Fruit fly (Drosophila melanogaster) Kc167 (cell line): ENCODE data around the gene CG44094.

Experiments used
- Myc ChIP-seq: fragments of >200 bp; optimal IDR thresholded peaks from 2 replicates; lab custom pipeline; 2017; ENCODE audit warnings: missing external identifiers
- Sin3A ChIP-seq: fragments of >200 bp; optimal IDR thresholded peaks from 2 replicates; lab custom pipeline; 2018; ENCODE audit warnings: missing external identifiers
- h ChIP-seq: fragments of >200 bp; optimal IDR thresholded peaks from 3 replicates; lab custom pipeline; 2018; ENCODE audit warnings: missing external identifiers
- insv ChIP-seq: fragments of >200 bp; optimal IDR thresholded peaks from 3 replicates; lab custom pipeline; 2018; ENCODE audit warnings: missing external identifiers
- psq ChIP-seq: fragments of >200 bp; optimal IDR thresholded peaks from 2 replicates; lab custom pipeline; 2017; ENCODE audit warnings: missing external identifiers
- ttk ChIP-seq: sonication (Bioruptor generic); optimal IDR thresholded peaks from 2 replicates; lab custom pipeline; 2017; ENCODE audit warnings: missing external identifiers

The CG44094 gene

DNA sequence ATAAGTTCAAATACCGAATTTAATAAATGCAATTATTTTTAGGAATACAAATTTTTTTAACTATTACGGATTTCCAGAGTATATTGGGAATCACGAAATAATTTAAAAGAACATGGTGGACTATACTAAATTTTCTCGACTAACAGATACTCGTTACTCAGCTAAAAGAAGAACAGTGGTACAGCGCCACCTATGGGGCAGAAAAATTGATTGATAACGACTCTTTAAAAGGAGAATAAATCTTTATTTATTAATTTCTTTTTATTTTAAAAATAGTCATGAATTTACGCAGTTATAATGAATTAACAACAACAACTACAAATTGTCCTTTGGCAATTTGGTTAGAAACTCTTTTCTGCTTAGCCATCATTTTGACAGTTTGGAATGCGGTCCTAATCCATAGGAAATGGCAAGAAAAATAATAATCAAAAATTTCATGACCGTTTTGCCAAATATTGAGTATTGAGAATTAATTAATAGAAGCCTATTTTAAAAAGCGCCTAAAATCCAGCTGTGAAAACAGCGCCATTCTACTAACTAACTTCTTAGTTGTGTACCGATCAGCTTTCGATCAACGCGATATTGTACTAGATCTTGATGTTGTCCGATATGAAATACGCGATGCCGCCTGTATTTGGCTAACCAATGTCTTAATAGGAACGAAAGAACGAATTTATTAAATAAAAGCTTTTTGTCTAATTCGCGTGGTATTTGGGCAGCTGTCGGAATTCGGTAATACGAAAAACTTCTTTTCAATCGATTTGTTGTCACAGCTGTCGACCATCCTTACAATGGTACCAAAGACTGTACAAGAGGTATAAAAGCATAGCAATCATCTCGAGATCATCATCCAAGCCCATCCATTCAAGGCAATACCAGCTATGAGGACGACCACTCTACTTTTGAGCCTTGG is 11.1 kb downstream of the CG44094 start, which contains the start of gene CG14852:
Gene CG14852, plus strand, starts transcription at position 863 of the 913 bp plus-strand sequence.
- TF ChIP-seq h (no peak), Myc (no peak), ttk (lab: Kevin White, UChicago) (no peak), psq (lab: Kevin White, UChicago) (no peak), Sin3A (no peak), insv (lab: Kevin White, UChicago) (no peak)

dm6 chr3R:14564705-14565064 is 11.7 kb downstream of the CG44094 start, which contains the start of gene CG8087:
TSS of gene CG8087 (minus strand) at chr3R:14564805.
- TF ChIP-seq h (no peak), insv (lab: Kevin White, UChicago) (no peak), Sin3A (no peak), Myc (no peak), psq (lab: Kevin White, UChicago) (no peak), ttk (lab: Kevin White, UChicago) (no peak)

dm6 chr3R:14562040-14562439 is 14.4 kb downstream of the CG44094 start, which contains the start of gene CG14851:
TSS of gene CG14851 (plus strand) at chr3R:14562340.
- no peak for TF ChIP-seq Sin3A
- no peak for TF ChIP-seq Myc
- TF ChIP-seq h = no peak
- TF ChIP-seq ttk (lab: Kevin White, UChicago) = no peak

DNA sequence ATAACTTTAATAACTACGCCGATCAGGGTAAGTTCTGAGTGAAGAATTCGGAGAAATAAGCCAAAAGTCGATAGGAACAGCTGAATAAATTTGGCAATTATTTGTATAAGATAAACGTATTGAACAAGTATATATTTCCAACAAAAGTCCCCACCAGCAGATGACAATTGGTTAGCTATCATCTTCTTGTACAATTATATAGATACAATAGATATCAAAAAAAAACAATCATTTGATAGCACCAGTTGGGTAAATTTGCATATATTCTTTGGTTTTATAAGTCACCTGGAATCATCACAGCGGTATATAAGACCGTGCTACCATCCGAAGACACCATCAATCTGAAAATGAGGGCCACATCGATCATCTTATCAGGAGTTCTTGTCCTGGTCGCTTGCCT is 15.8 kb downstream of the CG44094 start, which contains the start of gene Jig:
Gene Jig, plus strand, starts transcription at position 301 of the 400 bp plus-strand sequence.
- TF ChIP-seq Sin3A = no peak
- TF ChIP-seq h = no peak
- TF ChIP-seq ttk (lab: Kevin White, UChicago) = no peak
- no peak for TF ChIP-seq Myc
- TF ChIP-seq psq (lab: Kevin White, UChicago) = no peak
- no peak for TF ChIP-seq insv (lab: Kevin White, UChicago)

dm6 chr3R:14559954-14560353 is 16.5 kb downstream of the CG44094 start, which contains the start of gene CG14854:
TSS of gene CG14854 (minus strand) at chr3R:14560054.
- TF ChIP-seq psq (lab: Kevin White, UChicago) (no peak), insv (lab: Kevin White, UChicago) (no peak), Sin3A (no peak), h (no peak), ttk (lab: Kevin White, UChicago) (no peak), Myc (no peak)

- TF ChIP-seq psq (lab: Kevin White, UChicago) (no peak), Sin3A (no peak), insv (lab: Kevin White, UChicago) (no peak), ttk (lab: Kevin White, UChicago) (no peak), h (no peak), Myc (no peak)
Measured at dm6 chr3R:14558383-14558883, 18.0 kb downstream of the CG44094 start.

- no peak for TF ChIP-seq Myc
- no peak for TF ChIP-seq h
- no peak for TF ChIP-seq ttk (lab: Kevin White, UChicago)
- no peak for TF ChIP-seq insv (lab: Kevin White, UChicago)
- no peak for TF ChIP-seq Sin3A
- no peak for TF ChIP-seq psq (lab: Kevin White, UChicago)
Measured at dm6 chr3R:14557480-14558354, 18.7 kb downstream of the CG44094 start, which contains the start of gene Pde6. TSS of gene Pde6 (minus strand) at chr3R:14558304.

- no peak for TF ChIP-seq insv (lab: Kevin White, UChicago)
- no peak for TF ChIP-seq psq (lab: Kevin White, UChicago)
- no peak for TF ChIP-seq Myc
- no peak for TF ChIP-seq Sin3A
Measured at dm6 chr3R:14555021-14555420, 21.4 kb downstream of the CG44094 start.

DNA sequence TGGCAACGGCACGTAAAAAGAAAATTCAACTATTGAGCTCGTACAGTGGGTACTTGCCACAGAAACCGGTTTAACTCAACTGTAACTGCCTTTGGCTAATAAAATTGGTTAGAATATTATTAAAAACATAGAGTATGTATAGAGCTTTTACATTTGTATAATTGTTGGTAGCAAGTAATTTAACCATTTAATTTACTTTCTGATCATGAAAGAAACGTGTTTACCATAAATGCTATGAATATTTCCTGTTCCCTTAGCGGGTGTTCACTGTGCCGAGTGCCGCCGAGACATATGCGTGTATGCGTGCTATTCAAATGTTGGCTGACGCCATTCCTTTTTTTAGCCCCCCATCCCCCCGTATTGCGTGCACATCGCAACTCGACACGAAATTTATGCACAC is 27.7 kb downstream of the CG44094 start:
- TF ChIP-seq psq (lab: Kevin White, UChicago) (no peak), ttk (lab: Kevin White, UChicago) (no peak), Sin3A (no peak), h (no peak), insv (lab: Kevin White, UChicago) (no peak), Myc (no peak)

DNA sequence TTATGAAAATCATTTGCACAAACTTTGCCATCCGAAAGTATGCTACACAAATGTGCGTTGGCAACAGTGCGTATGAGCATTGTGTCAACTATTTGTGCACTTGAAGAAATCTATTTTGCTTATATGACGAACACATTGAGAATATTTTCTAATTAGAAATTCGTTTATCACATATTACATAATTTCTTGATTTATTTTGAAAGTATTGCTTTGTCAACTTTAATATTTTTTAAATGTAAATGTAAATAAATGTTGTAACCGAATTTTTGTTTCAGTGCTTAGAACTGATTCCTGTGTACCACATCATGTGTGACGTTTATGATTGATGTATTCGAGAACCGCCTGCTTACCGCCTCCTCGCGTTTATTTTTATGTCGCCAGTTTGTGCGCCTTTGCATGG is 34.4 kb downstream of the CG44094 start:
- no peak for TF ChIP-seq insv (lab: Kevin White, UChicago)

- TF ChIP-seq h = no peak
- no peak for TF ChIP-seq psq (lab: Kevin White, UChicago)
- TF ChIP-seq Sin3A = no peak
- no peak for TF ChIP-seq insv (lab: Kevin White, UChicago)
- TF ChIP-seq Myc = no peak
- no peak for TF ChIP-seq ttk (lab: Kevin White, UChicago)
Measured at dm6 chr3R:14526657-14527056, 49.8 kb downstream of the CG44094 start.
